Fruit fly (Drosophila melanogaster) whole organism, wandering third instar larva: Measurements from ENCODE around the gene Nipsnap.

Experiments used
- Abd-B ChIP-seq: fragments of >200 bp; optimal IDR thresholded peaks from 2 replicates; lab custom pipeline; 2017; ENCODE audit warnings: missing biosample characterization, missing genetic modification characterization
- CG9705 ChIP-seq: fragments of 200-800 bp; sonication (Bioruptor generic); optimal IDR thresholded peaks from 2 replicates; lab custom pipeline; 2018; ENCODE audit warnings: missing biosample characterization, mild to moderate bottlenecking, missing genetic modification characterization
- Hr78 ChIP-seq: fragments of >200 bp; optimal IDR thresholded peaks from 2 replicates; lab custom pipeline; 2017; ENCODE audit warnings: missing biosample characterization, missing genetic modification characterization
- Mio ChIP-seq: sonication (Bioruptor generic); optimal IDR thresholded peaks from 2 replicates; lab custom pipeline; 2016; ENCODE audit warnings: missing biosample characterization, missing genetic modification characterization
- OdsH ChIP-seq: fragments of 200-800 bp; sonication (Bioruptor generic); optimal IDR thresholded peaks from 2 replicates; lab custom pipeline; 2016; ENCODE audit warnings: missing biosample characterization, mild to moderate bottlenecking, missing genetic modification characterization
- Rel ChIP-seq, 2 experiments: fragments of 200-800 bp; sonication (Bioruptor generic) in 1 of 2; optimal IDR thresholded peaks; 2 replicates in 1 of 2; 3 replicates in 1 of 2; lab custom pipeline; 2016 to 2019; ENCODE audit warnings: mild to moderate bottlenecking in 2 of 2, missing biosample characterization in 2 of 2, missing genetic modification characterization in 2 of 2, moderate library complexity in 1 of 2
- dmrt93B ChIP-seq: fragments of 200-800 bp; sonication (Bioruptor generic); optimal IDR thresholded peaks from 2 replicates; lab custom pipeline; 2018; ENCODE audit warnings: missing biosample characterization, mild to moderate bottlenecking, missing genetic modification characterization
- ey ChIP-seq: fragments of 200-800 bp; sonication (Bioruptor generic); optimal IDR thresholded peaks from 2 replicates; lab custom pipeline; 2016; ENCODE audit warnings: missing biosample characterization, missing genetic modification characterization
- fru ChIP-seq: fragments of 200-800 bp; sonication (Bioruptor generic); optimal IDR thresholded peaks from 3 replicates; lab custom pipeline; 2016; ENCODE audit warnings: missing biosample characterization, mild to moderate bottlenecking, missing genetic modification characterization
- pan ChIP-seq: fragments of >200 bp; optimal IDR thresholded peaks from 2 replicates; lab custom pipeline; 2017
- psq ChIP-seq: fragments of 200-800 bp; sonication (Bioruptor generic); optimal IDR thresholded peaks from 3 replicates; lab custom pipeline; 2017; ENCODE audit warnings: missing biosample characterization, mild to moderate bottlenecking, missing genetic modification characterization, moderate library complexity
- rgr ChIP-seq: fragments of 200-800 bp; sonication (Bioruptor generic); optimal IDR thresholded peaks from 3 replicates; lab custom pipeline; 2016; ENCODE audit warnings: missing biosample characterization, mild to moderate bottlenecking, missing genetic modification characterization
- usp ChIP-seq: fragments of >200 bp; optimal IDR thresholded peaks from 2 replicates; lab custom pipeline; 2017; ENCODE audit warnings: missing biosample characterization, missing genetic modification characterization

DNA sequence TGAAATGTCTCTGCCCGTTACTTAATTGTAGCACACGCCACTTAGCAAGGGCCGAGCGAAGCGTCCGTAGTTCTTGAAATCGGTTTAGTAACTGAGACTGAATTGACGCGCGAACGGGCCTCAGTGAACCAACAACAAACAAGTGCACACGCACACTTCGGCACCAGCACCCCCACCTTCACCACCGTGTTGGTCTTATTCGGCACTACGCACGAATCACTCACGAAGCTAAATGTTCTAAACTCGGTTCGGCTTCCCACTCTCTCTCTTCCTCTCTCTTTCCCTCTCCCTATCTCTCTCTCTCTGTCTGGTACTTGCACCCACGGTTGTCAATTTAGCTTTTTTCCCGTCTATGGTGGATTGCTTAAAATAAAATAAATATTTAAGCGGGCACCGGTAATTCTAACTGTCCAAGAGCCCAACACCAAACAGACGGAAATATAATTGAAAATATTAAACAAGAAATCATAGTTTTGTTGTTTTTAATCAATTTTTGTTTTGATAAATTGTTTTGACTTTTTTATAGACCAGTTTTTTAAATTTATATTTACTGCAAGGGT lies 18.1 kb upstream of the Nipsnap start, which contains the start of gene Tob:
- TF ChIP-seq fru = peak; percentile 61
- TF ChIP-seq dmrt93B (GFP tag; lab: Kevin White, UChicago) = no peak
- TF ChIP-seq psq (GFP tag; lab: Kevin White, UChicago) = peak; percentile 8
- TF ChIP-seq pan (lab: Kevin White, UChicago) = no peak
- no peak for TF ChIP-seq CG9705 (GFP tag; lab: Kevin White, UChicago)
- no peak for TF ChIP-seq Rel (GFP tag; optimal IDR thresholded peaks at IDR 0.05; lab: Kevin White, UChicago)
- peak; percentile 7 for TF ChIP-seq Rel (tag; optimal IDR thresholded peaks at IDR 0.05; lab: Kevin White, UChicago)
- no peak for TF ChIP-seq usp (GFP tag; lab: Kevin White, UChicago)
- no peak for TF ChIP-seq OdsH (GFP tag; lab: Kevin White, UChicago)
- no peak for TF ChIP-seq Hr78 (GFP tag; lab: Kevin White, UChicago)
- TF ChIP-seq Mio = no peak
- TF ChIP-seq rgr (GFP tag; lab: Kevin White, UChicago) = no peak
- peak; percentile 37 for TF ChIP-seq ey (GFP tag; lab: Kevin White, UChicago)
- TF ChIP-seq Abd-B (GFP tag; lab: Kevin White, UChicago) = no peak
